Worm (Caenorhabditis elegans): Measurements from ENCODE around the gene T04A11.4.

The T04A11.4 gene

ce11 chrIV:12467761-12468160 is 16.6 kb downstream of the T04A11.4 start:
- TF ChIP-seq ZK337.2 (GFP tag; IDR thresholded peaks at IDR 0.05) (no peak), F44E2.7 (GFP tag; IDR thresholded peaks at IDR 0.05) (no peak), nhr-25 (tag; optimal IDR thresholded peaks at IDR 0.05; ENCODE audit: borderline replicate concordance, insufficient read depth) (peak; percentile 55), nhr-28 (tag; optimal IDR thresholded peaks at IDR 0.05) (peak; percentile 54), dpl-1 (GFP tag; optimal IDR thresholded peaks at IDR 0.05) (no peak), R02D3.7 (tag; optimal IDR thresholded peaks at IDR 0.05) (no peak)

ce11 chrIV:12464822-12465221 is 19.6 kb downstream of the T04A11.4 start:
- TF ChIP-seq zfp-2 (tag; optimal IDR thresholded peaks at IDR 0.05) (no peak), ceh-44 (GFP tag; IDR thresholded peaks at IDR 0.05) (no peak), nhr-41 (GFP tag; IDR thresholded peaks at IDR 0.05) (no peak), zip-11 (GFP tag; IDR thresholded peaks at IDR 0.05) (no peak), nhr-6 (tag; optimal IDR thresholded peaks at IDR 0.05) (no peak), hmg-1.1 (GFP tag; IDR thresholded peaks at IDR 0.05) (peak; percentile 48; the same call in 1 of the 2 replicates), nhr-237 (tag; optimal IDR thresholded peaks at IDR 0.05) (no peak), nhr-10 (tag; optimal IDR thresholded peaks at IDR 0.05) (no peak), egl-43 (GFP tag; IDR thresholded peaks at IDR 0.05) (0 out of 2 replicates have a peak, but pooled peaks have one; percentile 29), daf-12 (tag; optimal IDR thresholded peaks at IDR 0.05) (no peak), daf-16 (GFP tag; optimal IDR thresholded peaks at IDR 0.05) (no peak), daf-16 (tag; optimal IDR thresholded peaks at IDR 0.05) (no peak), nhr-76 (tag; optimal IDR thresholded peaks at IDR 0.05) (no peak), aha-1 (tag) (no peak), daf-8 (GFP tag; IDR thresholded peaks at IDR 0.05) (no peak), jun-1 (tag; optimal IDR thresholded peaks at IDR 0.05) (no peak), F10B5.3 (tag; optimal IDR thresholded peaks at IDR 0.05) (no peak), rbr-2 (tag; optimal IDR thresholded peaks at IDR 0.05) (no peak), ctbp-1 (GFP tag; IDR thresholded peaks at IDR 0.05) (no peak), zag-1 (tag; optimal IDR thresholded peaks at IDR 0.05) (no peak), hlh-30 (tag; optimal IDR thresholded peaks at IDR 0.05; ENCODE audit: insufficient read depth) (peak; percentile 57), mdt-29 (GFP tag; IDR thresholded peaks at IDR 0.05) (no peak), madf-9 (GFP tag; conservative IDR thresholded peaks at IDR 0.05) (no peak), spr-1 (tag; optimal IDR thresholded peaks at IDR 0.05) (no peak), nhr-25 (tag; optimal IDR thresholded peaks at IDR 0.05; ENCODE audit: borderline replicate concordance, insufficient read depth) (no peak), aly-2 (tag; optimal IDR thresholded peaks at IDR 0.05) (no peak), F44E2.7 (GFP tag; IDR thresholded peaks at IDR 0.05) (no peak), ztf-11 (tag; optimal IDR thresholded peaks at IDR 0.05) (no peak), nhr-28 (tag; optimal IDR thresholded peaks at IDR 0.05) (no peak), dmd-9 (GFP tag; IDR thresholded peaks at IDR 0.05) (no peak), nhr-11 (tag; optimal IDR thresholded peaks at IDR 0.05) (no peak), tag-97 (GFP tag; IDR thresholded peaks at IDR 0.05) (no peak), ceh-82 (tag; optimal IDR thresholded peaks at IDR 0.05) (no peak), duxl-1 (tag; optimal IDR thresholded peaks at IDR 0.05; ENCODE audit: poor library complexity) (no peak), arid-1 (GFP tag; conservative IDR thresholded peaks at IDR 0.05) (no peak), spr-3 (GFP tag; optimal IDR thresholded peaks at IDR 0.05) (no peak), cey-2 (tag; optimal IDR thresholded peaks at IDR 0.05; ENCODE audit: borderline replicate concordance, insufficient read depth) (no peak), hlh-11 (tag; optimal IDR thresholded peaks at IDR 0.05) (peak; percentile 12), ceh-20 (GFP tag; IDR thresholded peaks at IDR 0.05) (no peak), lin-39 (tag; optimal IDR thresholded peaks at IDR 0.05) (no peak), mxl-3 (GFP tag; optimal IDR thresholded peaks at IDR 0.05) (no peak), T26A8.4 (GFP tag; IDR thresholded peaks at IDR 0.05) (no peak), mes-2 (tag; optimal IDR thresholded peaks at IDR 0.05; ENCODE audit: poor library complexity, severe bottlenecking) (peak; percentile 33), ces-1 (GFP tag; optimal IDR thresholded peaks at IDR 0.05) (no peak), fos-1 (tag; optimal IDR thresholded peaks at IDR 0.05) (no peak), F37D6.2 (tag; optimal IDR thresholded peaks at IDR 0.05) (no peak), lsy-2 (tag; optimal IDR thresholded peaks at IDR 0.05) (no peak)

All from whole organism, L4 larva.